Fruit fly (Drosophila melanogaster): ENCODE data around the gene Vm26Aa.

dm6 chr2L:5974122-5974521 is 14.0 kb upstream of the Vm26Aa start:
- TF ChIP-seq achi (GFP tag; optimal IDR thresholded peaks at IDR 0.05) (no peak), Hr38 (GFP tag; optimal IDR thresholded peaks at IDR 0.05) (no peak), Blimp-1 (GFP tag; optimal IDR thresholded peaks at IDR 0.05) (no peak)

Data from whole organism, prepupa.